Fruit fly (Drosophila melanogaster): ENCODE measurements around the gene ppk27.

The ppk27 gene

dm6 chr3L:3760395-3760997 is 5.5 kb upstream of the ppk27 start (continued):
- TF ChIP-seq CG13424 (tag; optimal IDR thresholded peaks at IDR 0.05) (peak; percentile 40), CG6689 (GFP tag; IDR thresholded peaks at IDR 0.05) (0 out of 2 replicates have a peak, but pooled peaks have one; percentile 11), CG1024 (GFP tag; IDR thresholded peaks at IDR 0.05) (no peak), Neu2 (GFP tag; optimal IDR thresholded peaks at IDR 0.05; ENCODE audit: borderline replicate concordance) (no peak), slbo (GFP tag; IDR thresholded peaks at IDR 0.05) (peak; percentile 68), Fer3 (tag; optimal IDR thresholded peaks at IDR 0.05) (peak; percentile 11), CG1647 (GFP tag; optimal IDR thresholded peaks at IDR 0.05) (peak; percentile 11), Atf3 (GFP tag; optimal IDR thresholded peaks at IDR 0.05) (no peak), CG18619 (GFP tag; optimal IDR thresholded peaks at IDR 0.05) (peak; percentile 20), kni (GFP tag; optimal IDR thresholded peaks at IDR 0.05) (no peak), hkb (optimal IDR thresholded peaks at IDR 0.05) (no peak), hkb (GFP tag; IDR thresholded peaks at IDR 0.05) (peak; percentile 57; the same call in 1 of the 2 replicates), Mrtf (GFP tag; IDR thresholded peaks at IDR 0.05) (no peak), abd-A (tag; optimal IDR thresholded peaks at IDR 0.05) (peak; percentile 89), CG34422 (GFP tag; IDR thresholded peaks at IDR 0.05) (peak; percentile 41; the same call in 1 of the 3 replicates), gcm2 (GFP tag; optimal IDR thresholded peaks at IDR 0.05) (peak; percentile 15), chinmo (GFP tag; IDR thresholded peaks at IDR 0.05; ENCODE audit: partially characterized antibody) (peak; percentile 55; the same call in 1 of the 4 replicates), dm (GFP tag; optimal IDR thresholded peaks at IDR 0.05) (no peak), Dp (GFP tag; optimal IDR thresholded peaks at IDR 0.05) (no peak), chif (GFP tag; optimal IDR thresholded peaks at IDR 0.05) (peak in 1 of 2 experiments; percentile 15), Spps (tag; optimal IDR thresholded peaks at IDR 0.05) (no peak), Dad (GFP tag; optimal IDR thresholded peaks at IDR 0.05) (no peak), psq (GFP tag; optimal IDR thresholded peaks at IDR 0.05) (no peak), slou (GFP tag; optimal IDR thresholded peaks at IDR 0.05) (peak; percentile 19), Ets65A (GFP tag) (no peak), schlank (tag; optimal IDR thresholded peaks at IDR 0.05) (peak; percentile 25), corto (GFP tag; optimal IDR thresholded peaks at IDR 0.05) (no peak), ken (GFP tag; IDR thresholded peaks at IDR 0.05) (no peak), ash1 (GFP tag; optimal IDR thresholded peaks at IDR 0.05) (no peak), CG15269 (tag; optimal IDR thresholded peaks at IDR 0.05) (peak; percentile 57), pzg (GFP tag; optimal IDR thresholded peaks at IDR 0.05) (no peak), BEAF-32 (GFP tag; optimal IDR thresholded peaks at IDR 0.05) (no peak), CG15011 (GFP tag; optimal IDR thresholded peaks at IDR 0.05) (peak; percentile 9), lola (GFP tag; optimal IDR thresholded peaks at IDR 0.05) (no peak), Oli (tag; optimal IDR thresholded peaks at IDR 0.05) (peak; percentile 43), Blimp-1 (GFP tag; optimal IDR thresholded peaks at IDR 0.05) (no peak), CG11085 (GFP tag; IDR thresholded peaks at IDR 0.05) (0 out of 2 replicates have a peak, but pooled peaks have one; percentile 34), Aef1 (GFP tag; IDR thresholded peaks at IDR 0.05) (peak; percentile 59; the same call in 2 of the 3 replicates), CG13287 (GFP tag; IDR thresholded peaks at IDR 0.05; ENCODE audit: partially characterized antibody) (no peak), H15 (GFP tag; IDR thresholded peaks at IDR 0.05) (0 out of 3 replicates have a peak, but pooled peaks have one; percentile 10), pb (GFP tag; optimal IDR thresholded peaks at IDR 0.05) (no peak), Hr51 (GFP tag; optimal IDR thresholded peaks at IDR 0.05) (peak in 1 of 2 experiments; percentile 63), CG6813 (GFP tag; optimal IDR thresholded peaks at IDR 0.05) (no peak), CG3726 (GFP tag; IDR thresholded peaks at IDR 0.05) (no peak), Adf1 (GFP tag; IDR thresholded peaks at IDR 0.05) (no peak), dysf (GFP tag; IDR thresholded peaks at IDR 0.05) (peak; percentile 74; the same call in 2 of the 3 replicates), sd (tag; optimal IDR thresholded peaks at IDR 0.05) (peak; percentile 96), CrebB (tag; optimal IDR thresholded peaks at IDR 0.05) (peak; percentile 19), ems (GFP tag; optimal IDR thresholded peaks at IDR 0.05) (peak; percentile 50)
